Worm (Caenorhabditis elegans): Measurements from ENCODE around the gene egrh-3.
"Not testable (repeated sequence)": the region's sequence is repeated elsewhere in the genome, so short reads cannot be mapped to it uniquely, and the experiment has no call there.

egrh-3 gene

ce11 chrIV:2719734-2720133 lies 31.2 kb upstream of the egrh-3 start, which contains the start of gene ndua-12:
Gene ndua-12, minus strand, starts transcription at chrIV:2719834.
- not testable (repeated sequence) for TF ChIP-seq mxl-1 (tag; optimal IDR thresholded peaks at IDR 0.05); lsy-27 (tag; optimal IDR thresholded peaks at IDR 0.05; ENCODE audit: borderline replicate concordance, insufficient read depth); gei-17 (GFP tag; optimal IDR thresholded peaks at IDR 0.05)

- not testable (repeated sequence) for TF ChIP-seq madf-6 (GFP tag; IDR thresholded peaks at IDR 0.05); repo-1 (tag; optimal IDR thresholded peaks at IDR 0.05); F57A8.1 (GFP tag; optimal IDR thresholded peaks at IDR 0.05)
Observed at ce11 chrIV:2716474-2716873, 27.9 kb upstream of the egrh-3 start, which contains the start of gene Y94H6A.7. Gene Y94H6A.7, minus strand, starts transcription at chrIV:2716574.

ce11 chrIV:2712935-2713334 lies 24.4 kb upstream of the egrh-3 start, which contains the start of gene Y94H6A.12:
Gene Y94H6A.12, minus strand, starts transcription at chrIV:2713035.
- TF ChIP-seq Y79H2A.3 (GFP tag; conservative IDR thresholded peaks at IDR 0.05): no peak

- peak; percentile 15 for TF ChIP-seq nhr-80 (tag; optimal IDR thresholded peaks at IDR 0.05)
- TF ChIP-seq hmg-20 (GFP tag; IDR thresholded peaks at IDR 0.05): no peak
- TF ChIP-seq snpc-3.4 (tag; optimal IDR thresholded peaks at IDR 0.05): no peak
- no peak for TF ChIP-seq lir-1 (GFP tag; conservative IDR thresholded peaks at IDR 0.05)
- TF ChIP-seq hsf-1 (GFP tag; IDR thresholded peaks at IDR 0.05): peak; percentile 91
- peak; percentile 20 for TF ChIP-seq madf-10 (tag; optimal IDR thresholded peaks at IDR 0.05)
- TF ChIP-seq rpc-1 (optimal IDR thresholded peaks at IDR 0.05): peak; percentile 12
- TF ChIP-seq rpc-1 (tag; optimal IDR thresholded peaks at IDR 0.05): no peak
- no peak for TF ChIP-seq snpc-4 (GFP tag; optimal IDR thresholded peaks at IDR 0.05)
- peak in 1 of 4 experiments; percentile 5 for TF ChIP-seq snpc-4 (tag; optimal IDR thresholded peaks at IDR 0.05)
- TF ChIP-seq cebp-1 (GFP tag; IDR thresholded peaks at IDR 0.05): peak; percentile 97
- TF ChIP-seq cebp-1 (tag; optimal IDR thresholded peaks at IDR 0.05): peak; percentile 96
- TF ChIP-seq mcd-1 (GFP tag; IDR thresholded peaks at IDR 0.05): peak; percentile 68
- peak; percentile 24 for TF ChIP-seq tbp1 (GFP tag; optimal IDR thresholded peaks at IDR 0.05)
- TF ChIP-seq let-607 (tag; optimal IDR thresholded peaks at IDR 0.05): peak in 1 of 2 experiments; percentile 38
- no peak for TF ChIP-seq mxl-1 (tag; optimal IDR thresholded peaks at IDR 0.05)
- TF ChIP-seq ztf-3 (GFP tag; optimal IDR thresholded peaks at IDR 0.05): peak; percentile 17
- TF ChIP-seq lin-54 (GFP tag; optimal IDR thresholded peaks at IDR 0.05): peak; percentile 2
- TF ChIP-seq mes-4 (tag; optimal IDR thresholded peaks at IDR 0.05): no peak
Observed at ce11 chrIV:2711122-2711669, 22.6 kb upstream of the egrh-3 start.

DNA sequence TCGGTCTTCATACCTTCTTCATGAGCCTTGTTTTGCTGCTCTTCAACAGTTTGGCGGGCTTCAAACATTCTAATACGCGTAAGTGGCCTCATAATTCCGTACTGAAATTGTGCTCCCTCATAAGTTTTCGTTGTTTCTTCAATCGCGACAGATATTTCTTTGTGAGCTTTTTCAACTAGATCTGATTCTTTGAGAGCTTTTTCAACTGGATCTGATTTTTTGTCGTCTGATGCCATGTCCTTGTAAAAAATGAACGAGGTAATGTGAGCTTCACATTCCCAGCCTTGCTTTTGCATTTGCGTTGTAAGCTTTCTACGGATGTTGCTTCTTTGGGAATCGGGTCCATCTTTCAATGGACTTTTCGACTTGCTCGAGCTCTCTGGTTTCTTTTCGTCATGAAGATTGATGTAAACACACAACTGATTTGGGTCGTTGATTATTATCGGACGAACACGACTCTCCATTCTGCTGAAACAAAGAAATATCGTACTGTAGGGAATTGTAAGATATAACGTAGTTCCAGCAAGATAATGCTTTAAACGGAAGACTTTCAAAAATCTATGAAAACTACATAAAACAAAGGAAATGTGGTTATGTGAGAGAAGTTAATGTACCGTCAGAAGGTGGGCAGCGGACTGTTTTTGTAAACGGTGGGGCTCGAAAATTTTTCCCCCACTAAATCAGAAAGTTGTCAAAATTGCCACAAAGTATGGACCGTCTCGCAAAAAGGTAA lies 21.8 kb upstream of the egrh-3 start, which contains the start of gene Y94H6A.10:
Gene Y94H6A.10, minus strand, starts transcription at position 464 of the 733 bp plus-strand sequence.
- TF ChIP-seq zim-3 (tag; optimal IDR thresholded peaks at IDR 0.05) (peak; percentile 24), athp-1 (tag; optimal IDR thresholded peaks at IDR 0.05) (no peak), F49E8.2 (tag; optimal IDR thresholded peaks at IDR 0.05; ENCODE audit: insufficient read depth) (no peak), snpc-4 (GFP tag; optimal IDR thresholded peaks at IDR 0.05) (no peak), snpc-4 (tag; optimal IDR thresholded peaks at IDR 0.05) (no peak), ztf-26 (tag; optimal IDR thresholded peaks at IDR 0.05) (peak; percentile 19), cebp-1 (GFP tag; IDR thresholded peaks at IDR 0.05) (no peak), cebp-1 (tag; optimal IDR thresholded peaks at IDR 0.05) (no peak), B0261.1 (tag; optimal IDR thresholded peaks at IDR 0.05) (no peak), D2030.7 (GFP tag; IDR thresholded peaks at IDR 0.05) (0 out of 2 replicates have a peak, but pooled peaks have one; percentile 14), aptf-3 (GFP tag; IDR thresholded peaks at IDR 0.05) (no peak), ama-1 (optimal IDR thresholded peaks at IDR 0.05) (peak; percentile 67), ama-1 (GFP tag; optimal IDR thresholded peaks at IDR 0.05) (no peak), hlh-26 (GFP tag; conservative IDR thresholded peaks at IDR 0.05) (no peak), let-526 (GFP tag; IDR thresholded peaks at IDR 0.05) (no peak), F57A8.1 (GFP tag; optimal IDR thresholded peaks at IDR 0.05) (no peak), ekl-4 (GFP tag; IDR thresholded peaks at IDR 0.05) (no peak), ztf-25 (GFP tag; IDR thresholded peaks at IDR 0.05) (no peak), ztf-3 (GFP tag; optimal IDR thresholded peaks at IDR 0.05) (no peak), K12H6.12 (tag; optimal IDR thresholded peaks at IDR 0.05) (no peak), F39B2.1 (GFP tag; IDR thresholded peaks at IDR 0.05) (no peak)

Data from whole organism, young adult.